Fruit fly (Drosophila melanogaster) whole organism, adult: ENCODE data around the gene Os-C.

Experiments used
- CG11617 ChIP-seq: fragments of 200-800 bp; sonication (Bioruptor generic); optimal IDR thresholded peaks from 2 replicates; lab custom pipeline; 2017; ENCODE audit warnings: mild to moderate bottlenecking, missing biosample characterization, missing genetic modification reagents, missing genetic modification characterization
- CG12768 ChIP-seq: fragments of 200-800 bp; sonication (Bioruptor generic); optimal IDR thresholded peaks from 2 replicates; lab custom pipeline; 2017; ENCODE audit warnings: missing biosample characterization, missing genetic modification characterization, mild to moderate bottlenecking, moderate library complexity, missing genetic modification reagents
- CG14711 ChIP-seq: fragments of 200-800 bp; sonication (Bioruptor generic); optimal IDR thresholded peaks from 2 replicates; lab custom pipeline; 2018; ENCODE audit warnings: missing biosample characterization, mild to moderate bottlenecking, missing genetic modification characterization, moderate library complexity
- CG7101 ChIP-seq: fragments of 200-800 bp; sonication (Bioruptor generic); optimal IDR thresholded peaks from 2 replicates; lab custom pipeline; 2018; ENCODE audit warnings: missing biosample characterization, mild to moderate bottlenecking, missing genetic modification characterization, moderate library complexity
- Crg-1 ChIP-seq: fragments of 200-800 bp; sonication (Bioruptor generic); optimal IDR thresholded peaks from 2 replicates; lab custom pipeline; 2016; ENCODE audit warnings: missing biosample characterization, missing genetic modification characterization
- Mnt ChIP-seq: fragments of 200-800 bp; sonication (Bioruptor generic); optimal IDR thresholded peaks from 2 replicates; lab custom pipeline; 2016; ENCODE audit warnings: missing biosample characterization, mild to moderate bottlenecking, missing genetic modification characterization
- cic ChIP-seq: fragments of 200-800 bp; sonication (Bioruptor generic); optimal IDR thresholded peaks from 2 replicates; lab custom pipeline; 2017; ENCODE audit warnings: missing biosample characterization, mild to moderate bottlenecking, missing genetic modification characterization, moderate library complexity
- kay ChIP-seq: fragments of 200-800 bp; sonication (Bioruptor generic); peaks from one replicate; lab custom pipeline; 2016; ENCODE audit warnings: missing biosample characterization, missing genetic modification characterization, borderline replicate concordance
- tj ChIP-seq: fragments of 200-800 bp; sonication (Bioruptor generic); optimal IDR thresholded peaks from 3 replicates; lab custom pipeline; 2017; ENCODE audit warnings: missing biosample characterization, mild to moderate bottlenecking, missing genetic modification characterization, moderate library complexity

DNA sequence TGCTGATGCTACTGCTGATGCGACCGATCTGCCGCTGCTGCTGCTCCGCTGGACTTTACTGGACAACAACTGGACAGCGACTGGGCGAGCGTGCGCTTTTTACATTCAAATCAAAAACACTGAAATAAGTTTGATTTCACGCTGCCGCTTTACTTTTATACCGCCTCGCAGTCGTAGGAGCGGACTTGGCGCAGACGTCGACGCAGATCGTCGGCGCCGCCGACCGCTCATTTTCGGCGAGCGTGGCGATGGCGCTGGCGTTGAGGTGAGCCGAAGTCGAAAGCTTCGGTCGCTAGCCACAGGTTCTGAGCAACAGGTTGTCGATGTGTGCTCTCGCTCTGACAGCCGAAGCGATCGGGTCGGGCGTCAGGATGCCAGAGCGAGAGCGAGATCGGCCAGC, 17.0 kb downstream of the Os-C start, which contains the start of gene Elovl7:
- TF ChIP-seq Crg-1 (GFP tag; lab: Kevin White, UChicago) (no peak), CG14711 (tag; lab: Kevin White, UChicago) (no peak), kay (GFP tag; lab: Kevin White, UChicago) (no peak), tj (GFP tag; lab: Kevin White, UChicago) (peak; percentile 61), cic (GFP tag; lab: Kevin White, UChicago) (no peak), CG11617 (GFP tag; lab: Kevin White, UChicago) (no peak), CG12768 (GFP tag; lab: Kevin White, UChicago) (no peak), Mnt (GFP tag; lab: Kevin White, UChicago) (no peak), CG7101 (tag; lab: Kevin White, UChicago) (no peak)
